Worm (Caenorhabditis elegans): Measurements from ENCODE around the gene K09F6.13.
A peak's percentile ranks its signal among the peaks of the same experiment; 100 is the strongest.
"Not testable (repeated sequence)": the region's sequence is repeated elsewhere in the genome, so short reads cannot be mapped to it uniquely, and the experiment has no call there.

Gene K09F6.13

ce11 chrII:2288798-2289197 lies at the start of gene K09F6.13, which contains the start of gene K09F6.10:
K09F6.13 (plus strand) TSS chrII:2289114.
K09F6.10 (minus strand) TSS chrII:2288883.
- TF ChIP-seq cebp-1 (GFP tag; IDR thresholded peaks at IDR 0.05) (peak; percentile 80), cebp-1 (tag; optimal IDR thresholded peaks at IDR 0.05) (peak; percentile 91), ceh-58 (GFP tag; IDR thresholded peaks at IDR 0.05) (no peak)

- TF ChIP-seq zim-3 (tag; optimal IDR thresholded peaks at IDR 0.05) = no peak
- TF ChIP-seq ceh-91 (GFP tag; IDR thresholded peaks at IDR 0.05) = no peak
- TF ChIP-seq B0261.1 (tag; optimal IDR thresholded peaks at IDR 0.05) = no peak
- TF ChIP-seq hsf-1 (GFP tag; IDR thresholded peaks at IDR 0.05) = no peak
Measured at ce11 chrII:2243342-2243741, 45.6 kb upstream of the K09F6.13 start, which contains the start of gene F54A3.2. F54A3.2 (plus strand) TSS chrII:2243642.

ce11 chrII:2251617-2252016 lies 37.3 kb upstream of the K09F6.13 start:
- TF ChIP-seq ztf-25 (GFP tag; IDR thresholded peaks at IDR 0.05) (0 out of 2 replicates have a peak, but pooled peaks have one; percentile 49), egrh-3 (GFP tag; IDR thresholded peaks at IDR 0.05) (peak; percentile 92), ceh-79 (tag; optimal IDR thresholded peaks at IDR 0.05) (no peak), zfh-2 (GFP tag; conservative IDR thresholded peaks at IDR 0.05) (peak; percentile 83)

- TF ChIP-seq madf-3 (GFP tag; IDR thresholded peaks at IDR 0.05) (no peak), let-607 (tag; optimal IDR thresholded peaks at IDR 0.05) (no peak), F52B5.7 (tag; optimal IDR thresholded peaks at IDR 0.05) (no peak), pha-4 (tag; optimal IDR thresholded peaks at IDR 0.05) (no peak), zfh-2 (GFP tag; conservative IDR thresholded peaks at IDR 0.05) (peak; percentile 60; the same call in 1 of the 2 replicates), rcor-1 (GFP tag; IDR thresholded peaks at IDR 0.05) (no peak), ztf-26 (tag; optimal IDR thresholded peaks at IDR 0.05) (no peak), egl-18 (GFP tag; IDR thresholded peaks at IDR 0.05) (no peak), efl-1 (GFP tag; optimal IDR thresholded peaks at IDR 0.05) (no peak)
Measured at ce11 chrII:2253676-2254075, 35.2 kb upstream of the K09F6.13 start.

ce11 chrII:2254861-2255260 lies 34.1 kb upstream of the K09F6.13 start, which contains the start of gene K09F6.3:
K09F6.3 (plus strand) TSS chrII:2255161.
- TF ChIP-seq Y53F4B.3 (GFP tag; IDR thresholded peaks at IDR 0.05); athp-1 (tag; optimal IDR thresholded peaks at IDR 0.05); cebp-1 (GFP tag; IDR thresholded peaks at IDR 0.05); cebp-1 (tag; optimal IDR thresholded peaks at IDR 0.05): not testable (repeated sequence)

ce11 chrII:2273750-2274149 lies 15.2 kb upstream of the K09F6.13 start:
- TF ChIP-seq zfh-2 (GFP tag; conservative IDR thresholded peaks at IDR 0.05) (peak; percentile 86), dpff-1 (tag; optimal IDR thresholded peaks at IDR 0.05) (no peak), mcd-1 (GFP tag; IDR thresholded peaks at IDR 0.05) (peak; percentile 29; the same call in 1 of the 2 replicates), B0336.3 (GFP tag; IDR thresholded peaks at IDR 0.05) (0 out of 2 replicates have a peak, but pooled peaks have one; percentile 25), lin-26 (GFP tag; IDR thresholded peaks at IDR 0.05) (no peak), egrh-3 (GFP tag; IDR thresholded peaks at IDR 0.05) (peak; percentile 67; the same call in 1 of the 2 replicates)

ce11 chrII:2277418-2277817 lies 11.5 kb upstream of the K09F6.13 start, which contains the start of gene K09F6.15:
K09F6.15 (minus strand) TSS chrII:2277518.
- no peak for TF ChIP-seq hlh-26 (GFP tag; conservative IDR thresholded peaks at IDR 0.05)
- no peak for TF ChIP-seq madf-10 (tag; optimal IDR thresholded peaks at IDR 0.05)
- no peak for TF ChIP-seq C06A6.2 (GFP tag; conservative IDR thresholded peaks at IDR 0.05)
- no peak for TF ChIP-seq nhr-120 (GFP tag; IDR thresholded peaks at IDR 0.05)
- no peak for TF ChIP-seq ceh-27 (GFP tag; optimal IDR thresholded peaks at IDR 0.05)
- no peak for TF ChIP-seq sdz-38 (tag; optimal IDR thresholded peaks at IDR 0.05)
- TF ChIP-seq nfya-2 (GFP tag; IDR thresholded peaks at IDR 0.05) = no peak

Measured in whole organism, young adult.